Fruit fly (Drosophila melanogaster): ENCODE measurements around the gene Invadolysin.

Gene Invadolysin

dm6 chr3R:10142770-10143169 lies 1.7 kb upstream of the Invadolysin start, which contains the start of gene CG42759:
Gene CG42759 (plus strand): TSS chr3R:10143070.
- TF ChIP-seq Snoo (tag; optimal IDR thresholded peaks at IDR 0.05): no peak
- TF ChIP-seq CG8159 (tag; optimal IDR thresholded peaks at IDR 0.05): no peak
- no peak for TF ChIP-seq CG14655 (GFP tag; optimal IDR thresholded peaks at IDR 0.05)
- TF ChIP-seq CG4496 (GFP tag; IDR thresholded peaks at IDR 0.05): no peak
- TF ChIP-seq CG9948 (tag; optimal IDR thresholded peaks at IDR 0.05): no peak
- no peak for TF ChIP-seq CG8301 (tag; optimal IDR thresholded peaks at IDR 0.05)

dm6 chr3R:10147176-10147575 lies 2.7 kb downstream of the Invadolysin start:
- no peak for TF ChIP-seq EcR (GFP tag; optimal IDR thresholded peaks at IDR 0.05)
- TF ChIP-seq CG34367 (tag; optimal IDR thresholded peaks at IDR 0.05): no peak
- no peak for TF ChIP-seq fd96Ca (GFP tag; IDR thresholded peaks at IDR 0.05)
- no peak for TF ChIP-seq CG13204 (GFP tag; optimal IDR thresholded peaks at IDR 0.05)
- TF ChIP-seq gl (tag; optimal IDR thresholded peaks at IDR 0.05): no peak
- TF ChIP-seq CG32121 (GFP tag; IDR thresholded peaks at IDR 0.05): no peak
- TF ChIP-seq Ets98B (GFP tag; IDR thresholded peaks at IDR 0.05): no peak
- no peak for TF ChIP-seq rn (GFP tag; IDR thresholded peaks at IDR 0.05)
- no peak for TF ChIP-seq CG4496 (GFP tag; IDR thresholded peaks at IDR 0.05)
- no peak for TF ChIP-seq CG9948 (tag; optimal IDR thresholded peaks at IDR 0.05)
- no peak for TF ChIP-seq Snoo (tag; optimal IDR thresholded peaks at IDR 0.05)
- TF ChIP-seq CG17806 (tag; optimal IDR thresholded peaks at IDR 0.05): no peak

- no peak for TF ChIP-seq CG15710 (tag; optimal IDR thresholded peaks at IDR 0.05)
- no peak for TF ChIP-seq gl (tag; optimal IDR thresholded peaks at IDR 0.05)
- TF ChIP-seq CG10348 (GFP tag; IDR thresholded peaks at IDR 0.05): no peak
- TF ChIP-seq CG12605 (GFP tag; IDR thresholded peaks at IDR 0.05): no peak
- TF ChIP-seq fd96Ca (GFP tag; IDR thresholded peaks at IDR 0.05): no peak
- TF ChIP-seq CG14655 (GFP tag; optimal IDR thresholded peaks at IDR 0.05): no peak
- TF ChIP-seq CG17806 (tag; optimal IDR thresholded peaks at IDR 0.05): no peak
- no peak for TF ChIP-seq EcR (GFP tag; optimal IDR thresholded peaks at IDR 0.05)
Measured at dm6 chr3R:10148376-10148887, 4.0 kb downstream of the Invadolysin start.

dm6 chr3R:10149667-10150398 lies 5.4 kb downstream of the Invadolysin start:
- TF ChIP-seq CG8301 (tag; optimal IDR thresholded peaks at IDR 0.05) (no peak), rn (GFP tag; IDR thresholded peaks at IDR 0.05) (no peak), CG34367 (tag; optimal IDR thresholded peaks at IDR 0.05) (no peak), Ets98B (GFP tag; IDR thresholded peaks at IDR 0.05) (no peak), fd96Ca (GFP tag; IDR thresholded peaks at IDR 0.05) (no peak), Snoo (tag; optimal IDR thresholded peaks at IDR 0.05) (no peak), CG4496 (GFP tag; IDR thresholded peaks at IDR 0.05) (no peak), CG9948 (tag; optimal IDR thresholded peaks at IDR 0.05) (no peak), CG10348 (GFP tag; IDR thresholded peaks at IDR 0.05) (no peak), CG8159 (tag; optimal IDR thresholded peaks at IDR 0.05) (no peak)

- TF ChIP-seq CG8301 (tag; optimal IDR thresholded peaks at IDR 0.05): no peak
- TF ChIP-seq CG10348 (GFP tag; IDR thresholded peaks at IDR 0.05): no peak
- no peak for TF ChIP-seq CG32121 (GFP tag; IDR thresholded peaks at IDR 0.05)
- TF ChIP-seq Ets98B (GFP tag; IDR thresholded peaks at IDR 0.05): no peak
- TF ChIP-seq rn (GFP tag; IDR thresholded peaks at IDR 0.05): no peak
- TF ChIP-seq CG34367 (tag; optimal IDR thresholded peaks at IDR 0.05): no peak
- TF ChIP-seq CG12605 (GFP tag; IDR thresholded peaks at IDR 0.05): no peak
- no peak for TF ChIP-seq Pif1A (GFP tag; optimal IDR thresholded peaks at IDR 0.05)
- no peak for TF ChIP-seq CG13204 (GFP tag; optimal IDR thresholded peaks at IDR 0.05)
- TF ChIP-seq EcR (GFP tag; optimal IDR thresholded peaks at IDR 0.05): no peak
- TF ChIP-seq CG15710 (tag; optimal IDR thresholded peaks at IDR 0.05): no peak
- no peak for TF ChIP-seq CG8159 (tag; optimal IDR thresholded peaks at IDR 0.05)
- no peak for TF ChIP-seq CG9948 (tag; optimal IDR thresholded peaks at IDR 0.05)
- no peak for TF ChIP-seq D1 (tag; optimal IDR thresholded peaks at IDR 0.05)
Measured at dm6 chr3R:10150555-10150954, 6.1 kb downstream of the Invadolysin start.

- TF ChIP-seq D1 (tag; optimal IDR thresholded peaks at IDR 0.05) (no peak), CG12605 (GFP tag; IDR thresholded peaks at IDR 0.05) (no peak), CG15710 (tag; optimal IDR thresholded peaks at IDR 0.05) (no peak), Pif1B (GFP tag; optimal IDR thresholded peaks at IDR 0.05) (no peak), CG14655 (GFP tag; optimal IDR thresholded peaks at IDR 0.05) (no peak), Pif1A (GFP tag; optimal IDR thresholded peaks at IDR 0.05) (no peak)
Measured at dm6 chr3R:10151830-10152513, 7.5 kb downstream of the Invadolysin start, which contains the start of gene CG34303. Gene CG34303 (minus strand): TSS chr3R:10151880.
